Fruit fly (Drosophila melanogaster) whole organism, embryonic: ENCODE results near the gene CG32812.

Source experiments
- ATbp ChIP-seq: fragments of 200-800 bp; sonication (Bioruptor generic); optimal IDR thresholded peaks from 2 replicates; lab custom pipeline; 2017; ENCODE audit warnings: missing biosample characterization, mild to moderate bottlenecking, missing genetic modification characterization, missing genetic modification reagents
- Atf3 ChIP-seq: fragments of 200-800 bp; sonication (Bioruptor generic); optimal IDR thresholded peaks from 3 replicates; lab custom pipeline; 2016; ENCODE audit warnings: missing biosample characterization, missing genetic modification characterization
- CG10209 ChIP-seq: fragments of 200-800 bp; sonication (Bioruptor generic); optimal IDR thresholded peaks from 3 replicates; lab custom pipeline; 2017; ENCODE audit warnings: missing biosample characterization, mild to moderate bottlenecking, missing genetic modification characterization, missing genetic modification reagents
- CG10366 ChIP-seq: fragments of 200-800 bp; sonication (Bioruptor generic); IDR thresholded peaks from 2 replicates; pipeline ENCODE4 v1.3.6; 2022; ENCODE audit warnings: missing biosample characterization, missing genetic modification characterization
- CG10959 ChIP-seq: fragments of 200-800 bp; sonication (Bioruptor generic); IDR thresholded peaks from 2 replicates; pipeline ENCODE4 v1.3.6; 2022; ENCODE audit warnings: missing biosample characterization, missing genetic modification characterization
- CG11398 ChIP-seq: fragments of 200-800 bp; sonication (Bioruptor generic); optimal IDR thresholded peaks from 2 replicates; lab custom pipeline; 2016; ENCODE audit warnings: missing biosample characterization, missing genetic modification characterization
- CG11695 ChIP-seq: fragments of 200-800 bp; sonication (Bioruptor generic); IDR thresholded peaks from 3 replicates; pipeline ENCODE4 v1.3.6; 2022; ENCODE audit warnings: missing biosample characterization, missing genetic modification characterization
- CG12219 ChIP-seq: fragments of 200-800 bp; sonication (Bioruptor generic); optimal IDR thresholded peaks from 3 replicates; lab custom pipeline; 2018; ENCODE audit warnings: missing biosample characterization, mild to moderate bottlenecking, missing genetic modification characterization
- CG1233 ChIP-seq: fragments of 200-800 bp; sonication (Bioruptor generic); optimal IDR thresholded peaks from 4 replicates; lab custom pipeline; 2018; ENCODE audit warnings: missing biosample characterization, mild to moderate bottlenecking, missing genetic modification characterization
- CG13894 ChIP-seq: fragments of 200-800 bp; sonication (Bioruptor generic); optimal IDR thresholded peaks from 3 replicates; lab custom pipeline; 2018; ENCODE audit warnings: missing biosample characterization, mild to moderate bottlenecking, missing genetic modification characterization, moderate library complexity
- CG14860 ChIP-seq: fragments of 200-800 bp; sonication (Bioruptor generic); IDR thresholded peaks from 3 replicates; pipeline ENCODE4 v1.3.6; 2022; ENCODE audit warnings: missing biosample characterization, missing genetic modification characterization; ENCODE audit not compliant: partially characterized antibody
- CG2199 ChIP-seq: fragments of 200-800 bp; sonication (Bioruptor generic); IDR thresholded peaks from 3 replicates; pipeline ENCODE4 v1.3.6; 2022; ENCODE audit warnings: missing biosample characterization, missing genetic modification characterization
- CG31441 ChIP-seq: fragments of 200-800 bp; sonication (Bioruptor generic); IDR thresholded peaks from 2 replicates; pipeline ENCODE4 v1.3.6; 2022; ENCODE audit warnings: missing biosample characterization, missing genetic modification characterization
- CG3995 ChIP-seq: fragments of 200-800 bp; sonication (Bioruptor generic); optimal IDR thresholded peaks from 3 replicates; lab custom pipeline; 2016; ENCODE audit warnings: missing biosample characterization, missing genetic modification characterization
- CG4360 ChIP-seq: fragments of 200-800 bp; sonication (Bioruptor generic); IDR thresholded peaks from 2 replicates; pipeline ENCODE4 v1.3.6; 2022; ENCODE audit warnings: missing biosample characterization, missing genetic modification characterization
- CG4820 ChIP-seq: fragments of 200-800 bp; sonication (Bioruptor generic); optimal IDR thresholded peaks from 3 replicates; lab custom pipeline; 2016; ENCODE audit warnings: missing biosample characterization, missing genetic modification characterization
- CG6654 ChIP-seq: fragments of 200-800 bp; sonication (Bioruptor generic); optimal IDR thresholded peaks from 2 replicates; lab custom pipeline; 2017; ENCODE audit warnings: missing biosample characterization, mild to moderate bottlenecking, missing genetic modification characterization
- CG6683 ChIP-seq: fragments of 200-800 bp; sonication (Bioruptor generic); optimal IDR thresholded peaks from 2 replicates; lab custom pipeline; 2017; ENCODE audit warnings: missing biosample characterization, mild to moderate bottlenecking, missing genetic modification characterization, missing genetic modification reagents
- CG6689 ChIP-seq: fragments of 200-800 bp; sonication (Bioruptor generic); IDR thresholded peaks from 2 replicates; pipeline ENCODE4 v1.3.6; 2022; ENCODE audit warnings: missing biosample characterization, missing genetic modification characterization
- CG7357 ChIP-seq: fragments of 200-800 bp; sonication (Bioruptor generic); IDR thresholded peaks from 3 replicates; pipeline ENCODE4 v1.3.6; 2022; ENCODE audit warnings: missing biosample characterization, missing genetic modification characterization
- CG8359 ChIP-seq: fragments of 200-800 bp; sonication (Bioruptor generic); optimal IDR thresholded peaks from 2 replicates; lab custom pipeline; 2017; ENCODE audit warnings: missing biosample characterization, mild to moderate bottlenecking, missing genetic modification characterization, borderline replicate concordance
- CoRest ChIP-seq: fragments of 200-800 bp; sonication (Bioruptor generic); optimal IDR thresholded peaks from 3 replicates; lab custom pipeline; 2018; ENCODE audit warnings: missing biosample characterization, mild to moderate bottlenecking, missing genetic modification characterization, moderate library complexity
- E2f2 ChIP-seq: fragments of 200-800 bp; sonication (Bioruptor generic); IDR thresholded peaks from 2 replicates; pipeline ENCODE4 v1.3.6; 2022; ENCODE audit warnings: missing biosample characterization, missing genetic modification characterization
- Fer2 ChIP-seq: fragments of 200-800 bp; sonication (Bioruptor generic); optimal IDR thresholded peaks from 2 replicates; lab custom pipeline; 2018; ENCODE audit warnings: missing biosample characterization, mild to moderate bottlenecking, missing genetic modification characterization, moderate library complexity
- Fer3 ChIP-seq: fragments of 200-800 bp; sonication (Bioruptor generic); optimal IDR thresholded peaks from 2 replicates; lab custom pipeline; 2018; ENCODE audit warnings: missing biosample characterization, mild to moderate bottlenecking, missing genetic modification characterization, moderate library complexity
- HmgZ ChIP-seq: fragments of 200-800 bp; sonication (Bioruptor generic); optimal IDR thresholded peaks from 2 replicates; lab custom pipeline; 2018; ENCODE audit warnings: missing biosample characterization, mild to moderate bottlenecking, missing genetic modification characterization
- Lim3 ChIP-seq: fragments of 200-800 bp; sonication (Bioruptor generic); IDR thresholded peaks from 2 replicates; pipeline ENCODE4 v1.3.6; 2022; ENCODE audit warnings: missing biosample characterization, missing genetic modification characterization
- MTF-1 ChIP-seq: fragments of 200-800 bp; sonication (Bioruptor generic); optimal IDR thresholded peaks from 2 replicates; lab custom pipeline; 2018; ENCODE audit warnings: missing biosample characterization, mild to moderate bottlenecking, missing genetic modification characterization, borderline replicate concordance
- Optix ChIP-seq: fragments of 200-800 bp; sonication (Bioruptor generic); IDR thresholded peaks from 3 replicates; pipeline ENCODE4 v1.3.6; 2022; ENCODE audit warnings: missing biosample characterization, missing genetic modification characterization
- Spps ChIP-seq: fragments of 200-800 bp; sonication (Bioruptor generic); optimal IDR thresholded peaks from 2 replicates; lab custom pipeline; 2018; ENCODE audit warnings: missing biosample characterization, mild to moderate bottlenecking, missing genetic modification characterization
- YL-1 ChIP-seq: fragments of 200-800 bp; sonication (Bioruptor generic); optimal IDR thresholded peaks from 3 replicates; lab custom pipeline; 2017; ENCODE audit warnings: missing biosample characterization, mild to moderate bottlenecking, missing genetic modification characterization
- al ChIP-seq: fragments of 200-800 bp; sonication (Bioruptor generic); IDR thresholded peaks from 2 replicates; pipeline ENCODE4 v1.3.6; 2022; ENCODE audit warnings: missing biosample characterization, missing genetic modification characterization
- bbx ChIP-seq: fragments of 200-800 bp; sonication (Bioruptor generic); IDR thresholded peaks from 2 replicates; pipeline ENCODE4 v1.3.6; 2022; ENCODE audit warnings: missing biosample characterization, missing genetic modification characterization; ENCODE audit not compliant: partially characterized antibody
- cwo ChIP-seq: fragments of 200-800 bp; sonication (Bioruptor generic); optimal IDR thresholded peaks from 3 replicates; lab custom pipeline; 2017; ENCODE audit warnings: missing biosample characterization, missing genetic modification characterization, mild to moderate bottlenecking, moderate library complexity, missing genetic modification reagents
- da ChIP-seq: fragments of 200-800 bp; sonication (Bioruptor generic); optimal IDR thresholded peaks from 2 replicates; lab custom pipeline; 2016; ENCODE audit warnings: missing biosample characterization, missing genetic modification characterization
- ems ChIP-seq: fragments of 200-800 bp; sonication (Bioruptor generic); optimal IDR thresholded peaks from 3 replicates; lab custom pipeline; 2016; ENCODE audit warnings: missing biosample characterization, missing genetic modification characterization
- exex ChIP-seq: fragments of 200-800 bp; sonication (Bioruptor generic); optimal IDR thresholded peaks from 4 replicates; lab custom pipeline; 2018; ENCODE audit warnings: missing biosample characterization, mild to moderate bottlenecking, missing genetic modification characterization, moderate library complexity
- fu2 ChIP-seq: fragments of 200-800 bp; sonication (Bioruptor generic); optimal IDR thresholded peaks from 2 replicates; lab custom pipeline; 2016; ENCODE audit warnings: missing biosample characterization, missing genetic modification characterization
- grau ChIP-seq: fragments of 200-800 bp; optimal IDR thresholded peaks from 3 replicates; lab custom pipeline; 2019; ENCODE audit warnings: missing biosample characterization, mild to moderate bottlenecking, missing genetic modification characterization, moderate library complexity
- gro ChIP-seq: fragments of 200-800 bp; sonication (Bioruptor generic); optimal IDR thresholded peaks from 2 replicates; lab custom pipeline; 2016; ENCODE audit warnings: missing biosample characterization, missing genetic modification characterization
- gt ChIP-seq: fragments of 200-800 bp; sonication (Bioruptor generic); IDR thresholded peaks from 2 replicates; pipeline ENCODE4 v1.3.6; 2022; ENCODE audit warnings: missing biosample characterization, missing genetic modification characterization
- jigr1 ChIP-seq: fragments of 200-800 bp; sonication (Bioruptor generic); IDR thresholded peaks from 3 replicates; pipeline ENCODE4 v1.3.6; 2022; ENCODE audit warnings: missing biosample characterization, missing genetic modification characterization
- jumu ChIP-seq: fragments of 200-800 bp; sonication (Bioruptor generic); optimal IDR thresholded peaks from 3 replicates; lab custom pipeline; 2016; ENCODE audit warnings: missing biosample characterization, missing genetic modification characterization
- nerfin-1 ChIP-seq: fragments of 200-800 bp; sonication (Bioruptor generic); optimal IDR thresholded peaks from 3 replicates; lab custom pipeline; 2019; ENCODE audit warnings: missing biosample characterization, mild to moderate bottlenecking, missing genetic modification characterization, moderate library complexity
- nom ChIP-seq: fragments of 200-800 bp; sonication (Bioruptor generic); optimal IDR thresholded peaks from 2 replicates; lab custom pipeline; 2017; ENCODE audit warnings: missing biosample characterization, missing genetic modification characterization, mild to moderate bottlenecking, moderate library complexity, missing genetic modification reagents
- pnt ChIP-seq: fragments of 200-800 bp; sonication (Bioruptor generic); optimal IDR thresholded peaks from 3 replicates; lab custom pipeline; 2016; ENCODE audit warnings: missing biosample characterization, missing genetic modification characterization
- psq ChIP-seq: fragments of 200-800 bp; sonication (Bioruptor generic); optimal IDR thresholded peaks from 2 replicates; lab custom pipeline; 2017; ENCODE audit warnings: missing biosample characterization, missing genetic modification characterization
- row ChIP-seq: fragments of 200-800 bp; sonication (Bioruptor generic); IDR thresholded peaks from 3 replicates; pipeline ENCODE4 v1.3.6; 2022; ENCODE audit warnings: missing biosample characterization, missing genetic modification characterization
- sqz ChIP-seq: fragments of 200-800 bp; sonication (Bioruptor generic); optimal IDR thresholded peaks from 3 replicates; lab custom pipeline; 2018; ENCODE audit warnings: missing biosample characterization, mild to moderate bottlenecking, missing genetic modification characterization
- stwl ChIP-seq: fragments of 200-800 bp; sonication (Bioruptor generic); optimal IDR thresholded peaks from 3 replicates; lab custom pipeline; 2018; ENCODE audit warnings: missing biosample characterization, mild to moderate bottlenecking, missing genetic modification characterization, moderate library complexity
- wdn ChIP-seq: fragments of 200-800 bp; sonication (Bioruptor generic); IDR thresholded peaks from 2 replicates; pipeline ENCODE4 v1.3.6; 2022; ENCODE audit warnings: missing biosample characterization, missing genetic modification characterization
- yki ChIP-seq: fragments of >200 bp; optimal IDR thresholded peaks from 3 replicates; lab custom pipeline; 2018

CG32812 gene

dm6 chrX:1322214-1322613 is 35.1 kb downstream of the CG32812 start, which contains the start of gene DAAM (continued):
- TF ChIP-seq CG10209 (GFP tag; lab: Kevin White, UChicago): peak; percentile 20
- no peak for TF ChIP-seq grau (tag; lab: Kevin White, UChicago)
- no peak for TF ChIP-seq CG6683 (GFP tag; lab: Kevin White, UChicago)
- peak; percentile 85 for TF ChIP-seq HmgZ (tag; lab: Kevin White, UChicago)
- TF ChIP-seq ems (GFP tag; lab: Kevin White, UChicago): no peak
- TF ChIP-seq sqz (GFP tag; lab: Kevin White, UChicago): no peak
- no peak for TF ChIP-seq pnt (GFP tag; lab: Kevin White, UChicago)
- TF ChIP-seq psq (GFP tag; lab: Kevin White, UChicago): no peak
- no peak for TF ChIP-seq Fer3 (tag; lab: Kevin White, UChicago)
- no peak for TF ChIP-seq gt (GFP tag; lab: Robert Waterston, UW)
- peak; percentile 80; the same call in 2 of the 3 replicates for TF ChIP-seq CG2199
- TF ChIP-seq CG4820 (GFP tag; lab: Kevin White, UChicago): no peak
- no peak for TF ChIP-seq Spps (tag; lab: Kevin White, UChicago)
- no peak for TF ChIP-seq CG13894 (tag; lab: Kevin White, UChicago)
- peak; percentile 86 for TF ChIP-seq E2f2 (GFP tag; lab: Robert Waterston, UW)
- peak; percentile 82 for TF ChIP-seq stwl
- TF ChIP-seq CG6689 (GFP tag; lab: Robert Waterston, UW): no peak
- no peak for TF ChIP-seq Fer2
- no peak for TF ChIP-seq ATbp (GFP tag; lab: Kevin White, UChicago)
- peak; percentile 9 for TF ChIP-seq CG1233 (GFP tag; lab: Kevin White, UChicago)
- no peak for TF ChIP-seq Atf3
- no peak for TF ChIP-seq Lim3 (GFP tag; lab: Robert Waterston, UW)
- TF ChIP-seq CG4360 (GFP tag; lab: Robert Waterston, UW): no peak
- TF ChIP-seq CG10366 (GFP tag; lab: Robert Waterston, UW): no peak; the same call in 1 of the 2 replicates
- TF ChIP-seq nom (GFP tag; lab: Kevin White, UChicago): no peak
- no peak for TF ChIP-seq CG12219 (GFP tag; lab: Kevin White, UChicago)
- TF ChIP-seq jumu (GFP tag; lab: Kevin White, UChicago): peak; percentile 45
- TF ChIP-seq exex (tag; lab: Kevin White, UChicago): no peak
- TF ChIP-seq CG31441 (GFP tag; lab: Robert Waterston, UW): no peak
- TF ChIP-seq gro (GFP tag; lab: Kevin White, UChicago): no peak
- TF ChIP-seq CoRest (tag; lab: Kevin White, UChicago): peak; percentile 63
- TF ChIP-seq bbx (GFP tag; lab: Robert Waterston, UW): peak; percentile 63; the same call in 1 of the 2 replicates
- peak; percentile 13 for TF ChIP-seq YL-1 (GFP tag; lab: Kevin White, UChicago)
- TF ChIP-seq yki (lab: Kevin White, UChicago): no peak
- no peak for TF ChIP-seq CG6654 (GFP tag; lab: Kevin White, UChicago)
- TF ChIP-seq CG11695: no peak
- no peak for TF ChIP-seq CG14860 (GFP tag; lab: Robert Waterston, UW)
- TF ChIP-seq CG11398 (GFP tag; lab: Kevin White, UChicago): peak; percentile 0
- peak; percentile 97 for TF ChIP-seq CG8359 (GFP tag; lab: Kevin White, UChicago)
- TF ChIP-seq row (GFP tag; lab: Robert Waterston, UW): peak; percentile 22; the same call in 1 of the 3 replicates
- no peak for TF ChIP-seq jigr1 (GFP tag; lab: Robert Waterston, UW)
- peak; percentile 25 for TF ChIP-seq CG3995 (GFP tag; lab: Kevin White, UChicago)
- TF ChIP-seq al (GFP tag; lab: Robert Waterston, UW): 0 out of 2 replicates have a peak, but pooled peaks have one; percentile 8
- TF ChIP-seq CG7357: no peak
- TF ChIP-seq nerfin-1 (tag; lab: Kevin White, UChicago): peak; percentile 9
- peak; percentile 26 for TF ChIP-seq MTF-1
- no peak for TF ChIP-seq Optix (GFP tag; lab: Robert Waterston, UW)
- TF ChIP-seq cwo: peak; percentile 18
- no peak for TF ChIP-seq da (GFP tag; lab: Kevin White, UChicago)
- TF ChIP-seq wdn (GFP tag; lab: Robert Waterston, UW): no peak
- peak; percentile 5 for TF ChIP-seq fu2 (GFP tag; lab: Kevin White, UChicago)
- no peak for TF ChIP-seq CG10959 (GFP tag; lab: Robert Waterston, UW)
